Worm (Caenorhabditis elegans) whole organism, midembryonic: ENCODE data around the gene C48B4.11.

Experiments
- T22C8.4 ChIP-seq: fragments of 200-800 bp; sonication (Bioruptor generic); IDR thresholded peaks from 2 replicates; pipeline ENCODE4 v1.3.6; 2022; ENCODE audit warnings: missing genetic modification characterization, missing compliant biosample characterization
- cog-1 ChIP-seq: sonication (generic microtip); optimal IDR thresholded peaks from 2 replicates; lab custom pipeline; 2016; ENCODE audit warnings: missing genetic modification characterization, missing compliant biosample characterization
- flt-1 ChIP-seq: fragments of 200-800 bp; sonication (Bioruptor generic); IDR thresholded peaks from 2 replicates; pipeline ENCODE4 v1.3.6; 2022; ENCODE audit warnings: missing genetic modification characterization, missing compliant biosample characterization
- klf-2 ChIP-seq: fragments of 200-800 bp; sonication (Bioruptor generic); conservative IDR thresholded peaks from 2 replicates; pipeline ENCODE4 v1.3.6; 2022; ENCODE audit warnings: missing genetic modification reagents, missing genetic modification characterization, missing compliant biosample characterization
- med-1 ChIP-seq: sonication (generic microtip); optimal IDR thresholded peaks from 2 replicates; lab custom pipeline; 2017; ENCODE audit warnings: missing genetic modification characterization, mild to moderate bottlenecking, missing compliant biosample characterization, antibody characterized with exemption, missing genetic modification reagents; ENCODE audit not compliant: insufficient read depth
- ref-1 ChIP-seq: fragments of 200-800 bp; sonication (Bioruptor generic); conservative IDR thresholded peaks from 2 replicates; pipeline ENCODE4 v1.3.6; 2022; ENCODE audit warnings: missing genetic modification reagents, missing genetic modification characterization, missing compliant biosample characterization
- tab-1 ChIP-seq: fragments of 200-800 bp; sonication (Bioruptor generic); IDR thresholded peaks from 2 replicates; pipeline ENCODE4 v1.3.6; 2022; ENCODE audit warnings: missing genetic modification characterization, missing compliant biosample characterization
- ztf-23 ChIP-seq: fragments of 200-800 bp; sonication (Bioruptor generic); IDR thresholded peaks from 2 replicates; pipeline ENCODE4 v1.3.6; 2022; ENCODE audit warnings: missing genetic modification reagents, missing genetic modification characterization, missing compliant biosample characterization
- ztf-29 ChIP-seq: fragments of 200-800 bp; sonication (Bioruptor generic); IDR thresholded peaks from 2 replicates; pipeline ENCODE4 v1.3.6; 2022; ENCODE audit warnings: missing genetic modification reagents, missing genetic modification characterization, missing compliant biosample characterization

DNA sequence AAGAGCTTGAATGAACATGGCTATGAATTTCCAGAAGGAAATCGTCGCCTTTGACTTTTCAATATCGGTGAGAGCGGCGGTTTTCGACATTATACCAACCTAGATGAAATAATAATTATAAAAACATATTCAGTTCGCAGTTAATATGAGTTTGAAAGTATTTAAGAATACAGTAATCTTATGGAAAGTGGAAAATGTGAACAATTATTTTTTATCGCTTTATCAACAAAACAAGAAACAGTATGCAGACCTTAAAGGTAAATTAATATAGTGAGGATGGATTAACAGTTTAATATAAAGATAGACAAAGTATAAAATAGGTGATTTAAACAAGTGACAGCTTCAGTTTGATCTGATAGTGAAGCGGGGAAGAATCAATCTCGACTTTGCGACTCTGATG lies 7.5 kb downstream of the C48B4.11 start, which contains the start of gene C48B4.6:
- no peak for TF ChIP-seq ref-1 (GFP tag; lab: Robert Waterston, UW)
- TF ChIP-seq med-1 (GFP tag; lab: Kevin White, UChicago) = no peak
- TF ChIP-seq ztf-29 = no peak
- TF ChIP-seq ztf-23 (GFP tag; lab: Robert Waterston, UW) = no peak
- TF ChIP-seq tab-1 (GFP tag; lab: Robert Waterston, UW) = no peak
- no peak for TF ChIP-seq flt-1 (GFP tag; lab: Robert Waterston, UW)
- no peak for TF ChIP-seq klf-2 (GFP tag; lab: Robert Waterston, UW)
- TF ChIP-seq T22C8.4 = no peak
- no peak for TF ChIP-seq cog-1 (tag; lab: Kevin White, UChicago)
